Worm (Caenorhabditis elegans) whole organism, L2 larva: ENCODE results near the gene R07E3.7.

Experiments
- R02D3.7 ChIP-seq: fragments of 150-350 bp; optimal IDR thresholded peaks from 2 replicates; lab custom pipeline; 2014; ENCODE audit warnings: missing biosample characterization, missing genetic modification characterization
- unc-39 ChIP-seq: fragments of 150-350 bp; optimal IDR thresholded peaks from 2 replicates; lab custom pipeline; 2014; ENCODE audit warnings: missing biosample characterization, missing genetic modification characterization

DNA sequence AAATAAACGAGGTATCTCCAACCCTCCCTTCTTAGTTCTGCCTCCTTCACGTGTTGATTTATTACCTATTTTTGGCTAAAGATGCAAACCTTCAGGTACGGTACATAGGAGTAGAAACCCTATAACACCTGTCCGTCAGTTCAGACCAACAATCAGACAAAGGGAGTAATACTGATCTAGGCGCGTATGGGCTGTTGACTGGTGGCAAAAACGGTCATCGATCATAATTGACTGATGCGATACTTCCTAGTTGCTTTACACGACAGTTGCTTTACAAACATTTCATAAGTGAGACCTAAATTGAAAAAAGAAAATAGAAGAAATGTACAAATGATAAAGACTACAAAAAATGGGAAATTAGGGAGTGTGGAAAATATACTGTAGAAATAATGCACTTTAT, 5.4 kb downstream of the R07E3.7 start:
- TF ChIP-seq R02D3.7 (tag; lab: Kevin White, UChicago) (no peak), unc-39 (tag; lab: Kevin White, UChicago) (no peak)
